Worm (Caenorhabditis elegans): ENCODE measurements around the gene srb-3.

DNA sequence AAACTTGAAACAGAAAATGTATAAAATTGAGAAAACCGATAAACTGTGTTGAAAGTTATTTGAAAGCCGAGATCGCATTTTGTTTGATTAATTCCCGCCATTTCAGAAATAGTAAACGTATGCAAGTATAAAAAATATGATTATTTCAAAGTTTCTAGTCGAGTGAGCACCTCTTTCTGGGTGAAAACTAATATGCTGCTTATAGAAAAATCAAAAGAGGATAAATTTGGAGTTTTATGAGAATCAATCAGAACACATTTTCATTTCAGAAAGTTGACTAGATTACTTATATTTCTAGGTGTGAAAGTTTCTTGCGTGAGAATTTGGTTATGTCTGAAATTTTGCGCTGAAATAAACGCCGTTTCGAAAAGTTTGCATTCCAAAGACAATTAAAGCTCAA, 9.1 kb downstream of the srb-3 start, which contains the start of gene srb-13:
- TF ChIP-seq hlh-15 (tag; optimal IDR thresholded peaks at IDR 0.05) (no peak), dve-1 (tag; optimal IDR thresholded peaks at IDR 0.05) (no peak), nhr-11 (tag; optimal IDR thresholded peaks at IDR 0.05) (no peak), sdc-2 (tag; optimal IDR thresholded peaks at IDR 0.05) (no peak), che-1 (tag; optimal IDR thresholded peaks at IDR 0.05) (no peak), sox-2 (GFP tag; IDR thresholded peaks at IDR 0.05) (no peak), sox-4 (tag; optimal IDR thresholded peaks at IDR 0.05) (no peak)

All from whole organism, late embryonic.